Fruit fly (Drosophila melanogaster): ENCODE data around the gene Rev1.

Gene Rev1

DNA sequence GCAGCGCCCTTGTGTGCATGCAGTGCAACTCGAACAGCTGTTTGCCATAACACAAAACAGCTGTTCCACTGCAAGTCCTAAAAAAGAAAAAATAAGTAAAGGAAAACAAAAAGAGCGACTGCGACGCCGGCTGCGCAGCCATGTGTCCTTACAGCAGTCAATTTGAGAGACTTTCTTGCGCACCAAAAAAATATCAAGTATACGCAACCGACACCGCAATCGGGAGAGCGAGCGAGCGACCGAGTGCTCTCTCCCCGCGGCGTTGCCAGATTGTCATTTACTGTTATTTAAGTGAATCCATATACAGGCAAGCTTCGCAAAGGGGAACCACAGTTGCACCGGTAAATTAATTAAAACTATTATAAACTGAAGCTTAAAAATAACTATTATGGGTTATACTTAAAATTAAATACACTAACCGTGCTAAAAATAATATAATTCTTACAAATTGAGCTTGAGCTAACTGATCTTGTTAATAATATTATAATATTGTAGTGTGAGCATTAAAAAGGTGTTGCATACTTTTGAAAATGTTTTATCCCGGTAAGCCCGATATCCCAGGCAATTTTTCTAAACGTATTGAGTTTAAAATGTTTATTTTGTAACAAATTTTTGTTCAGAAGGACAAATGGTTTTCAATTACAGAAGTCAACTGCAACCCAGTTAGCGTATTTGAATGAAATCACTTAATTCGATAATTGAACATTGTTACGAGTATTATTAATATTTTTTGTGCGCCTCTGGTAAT is 24.1 kb upstream of the Rev1 start (continued):
- no peak for TF ChIP-seq gsb-n (tag; optimal IDR thresholded peaks at IDR 0.05)
- TF ChIP-seq stc (GFP tag; IDR thresholded peaks at IDR 0.05), result peak; percentile 57; the same call in 1 of the 2 replicates
- TF ChIP-seq Sox100B (GFP tag; optimal IDR thresholded peaks at IDR 0.05), result peak; percentile 50
- TF ChIP-seq CG12155 (GFP tag; optimal IDR thresholded peaks at IDR 0.05), result peak; percentile 2
- no peak for TF ChIP-seq CG12744 (GFP tag; optimal IDR thresholded peaks at IDR 0.05)
- TF ChIP-seq CG8765 (GFP tag; IDR thresholded peaks at IDR 0.05), result peak; percentile 18; the same call in 1 of the 2 replicates
- TF ChIP-seq lola (GFP tag; optimal IDR thresholded peaks at IDR 0.05), result no peak
- peak; percentile 66 for TF ChIP-seq gem (tag; optimal IDR thresholded peaks at IDR 0.05)
- TF ChIP-seq Lhr (GFP tag; optimal IDR thresholded peaks at IDR 0.05), result no peak
- TF ChIP-seq CG14965 (GFP tag; optimal IDR thresholded peaks at IDR 0.05; ENCODE audit: borderline replicate concordance), result no peak
- TF ChIP-seq Mrtf (GFP tag; IDR thresholded peaks at IDR 0.05), result no peak; the same call in 2 of the 3 replicates
- TF ChIP-seq CG3281 (GFP tag; optimal IDR thresholded peaks at IDR 0.05), result no peak
- TF ChIP-seq CG5245 (GFP tag; optimal IDR thresholded peaks at IDR 0.05), result no peak
- TF ChIP-seq CG9437 (GFP tag; optimal IDR thresholded peaks at IDR 0.05), result peak; percentile 32
- TF ChIP-seq zf30C (GFP tag; optimal IDR thresholded peaks at IDR 0.05), result no peak
- TF ChIP-seq Neu2 (GFP tag; optimal IDR thresholded peaks at IDR 0.05; ENCODE audit: borderline replicate concordance), result no peak
- no peak for TF ChIP-seq nerfin-1 (tag; optimal IDR thresholded peaks at IDR 0.05)
- 0 out of 2 replicates have a peak, but pooled peaks have one; percentile 22 for TF ChIP-seq CG31224 (GFP tag; IDR thresholded peaks at IDR 0.05)
- no peak for TF ChIP-seq repo (GFP tag; optimal IDR thresholded peaks at IDR 0.05)
- TF ChIP-seq pnt (GFP tag; optimal IDR thresholded peaks at IDR 0.05), result no peak
- no peak for TF ChIP-seq TFAM (GFP tag; optimal IDR thresholded peaks at IDR 0.05)
- TF ChIP-seq CG11456 (GFP tag; IDR thresholded peaks at IDR 0.05), result peak; percentile 68

DNA sequence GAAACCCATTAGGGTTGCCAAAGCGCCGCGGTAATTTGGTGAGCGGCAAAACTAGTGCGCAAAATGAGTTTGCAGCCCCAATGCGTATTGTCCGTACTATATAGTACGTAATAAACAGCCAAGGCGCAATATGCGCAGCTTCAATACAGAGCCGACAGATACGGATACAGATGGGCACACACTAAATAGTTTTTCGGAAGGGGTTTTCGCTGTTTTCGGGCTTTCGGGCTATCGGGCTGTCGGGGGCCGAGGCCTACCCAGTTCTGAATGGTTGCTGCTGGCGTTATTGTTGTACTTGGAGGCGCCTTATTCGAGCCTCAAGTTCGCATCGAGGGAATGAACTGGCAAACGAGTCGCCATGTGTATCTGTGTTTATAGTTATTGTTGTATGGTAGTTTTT is 23.5 kb upstream of the Rev1 start:
- peak; percentile 59 for TF ChIP-seq CG34376 (GFP tag; optimal IDR thresholded peaks at IDR 0.05)
- no peak for TF ChIP-seq CG9727 (GFP tag; optimal IDR thresholded peaks at IDR 0.05)
- TF ChIP-seq NFAT (GFP tag; IDR thresholded peaks at IDR 0.05), result 0 out of 2 replicates have a peak, but pooled peaks have one; percentile 9
- peak; percentile 93 for TF ChIP-seq CG13624 (GFP tag; optimal IDR thresholded peaks at IDR 0.05)
- peak; percentile 1 for TF ChIP-seq Antp (GFP tag; optimal IDR thresholded peaks at IDR 0.05)
- no peak for TF ChIP-seq CG8290 (GFP tag; optimal IDR thresholded peaks at IDR 0.05)
- peak in 1 of 2 experiments; percentile 72 for TF ChIP-seq CG8290 (tag; optimal IDR thresholded peaks at IDR 0.05)
- peak; percentile 69 for TF ChIP-seq Med (GFP tag)
- peak; percentile 15 for TF ChIP-seq CG18599 (GFP tag; optimal IDR thresholded peaks at IDR 0.05)
- TF ChIP-seq CG4360 (GFP tag; IDR thresholded peaks at IDR 0.05), result 0 out of 2 replicates have a peak, but pooled peaks have one; percentile 17
- 0 out of 3 replicates have a peak, but pooled peaks have one; percentile 21 for TF ChIP-seq Aef1 (GFP tag; IDR thresholded peaks at IDR 0.05)
- peak; percentile 49 for TF ChIP-seq CG15514 (GFP tag; optimal IDR thresholded peaks at IDR 0.05)
- peak; percentile 17; the same call in 1 of the 2 replicates for TF ChIP-seq E2f2 (GFP tag; IDR thresholded peaks at IDR 0.05)
- TF ChIP-seq amos (GFP tag; IDR thresholded peaks at IDR 0.05; ENCODE audit: partially characterized antibody), result peak; percentile 9; the same call in 1 of the 2 replicates
- TF ChIP-seq Pdp1 (GFP tag; optimal IDR thresholded peaks at IDR 0.05), result peak in 1 of 2 experiments; percentile 30
- peak; percentile 9 for TF ChIP-seq CG16863 (GFP tag; optimal IDR thresholded peaks at IDR 0.05)
- peak; percentile 40; the same call in 1 of the 2 replicates for TF ChIP-seq Rfx (GFP tag; IDR thresholded peaks at IDR 0.05)
- TF ChIP-seq Bgb (GFP tag; IDR thresholded peaks at IDR 0.05; ENCODE audit: partially characterized antibody), result peak; percentile 39; the same call in 1 of the 2 replicates
- 0 out of 2 replicates have a peak, but pooled peaks have one; percentile 34 for TF ChIP-seq cas (GFP tag; IDR thresholded peaks at IDR 0.05)
- no peak for TF ChIP-seq dpn (GFP tag; optimal IDR thresholded peaks at IDR 0.05)
- peak; percentile 3 for TF ChIP-seq her (GFP tag; optimal IDR thresholded peaks at IDR 0.05)
- TF ChIP-seq Chrac-16 (GFP tag; optimal IDR thresholded peaks at IDR 0.05), result no peak
- peak; percentile 62 for TF ChIP-seq mirr (GFP tag; optimal IDR thresholded peaks at IDR 0.05)
- TF ChIP-seq Bdp1 (GFP tag; optimal IDR thresholded peaks at IDR 0.05), result no peak
- peak; percentile 45 for TF ChIP-seq CG9932 (GFP tag; IDR thresholded peaks at IDR 0.05)
- peak; percentile 41; the same call in 1 of the 2 replicates for TF ChIP-seq CG32532 (GFP tag; IDR thresholded peaks at IDR 0.05)
- no peak for TF ChIP-seq fd64A (GFP tag; optimal IDR thresholded peaks at IDR 0.05)
